Worm (Caenorhabditis elegans): ENCODE data around the gene clec-117.

The clec-117 gene

ce11 chrII:340224-340623, 43.4 kb upstream of the clec-117 start, which contains the start of gene clc-31:
clc-31 (plus strand) TSS chrII:340524.
- no peak for TF ChIP-seq ekl-4 (GFP tag; IDR thresholded peaks at IDR 0.05)
- no peak for TF ChIP-seq ets-4 (GFP tag; optimal IDR thresholded peaks at IDR 0.05)
- TF ChIP-seq F55B11.4 (tag; optimal IDR thresholded peaks at IDR 0.05; ENCODE audit: borderline replicate concordance, insufficient read depth) = no peak
- TF ChIP-seq attf-5 (GFP tag; optimal IDR thresholded peaks at IDR 0.05) = no peak
- TF ChIP-seq F57C9.4 (tag; optimal IDR thresholded peaks at IDR 0.05) = no peak
- no peak for TF ChIP-seq efl-1 (GFP tag; optimal IDR thresholded peaks at IDR 0.05)
- no peak for TF ChIP-seq ztf-3 (GFP tag; optimal IDR thresholded peaks at IDR 0.05)
- TF ChIP-seq lin-26 (GFP tag; IDR thresholded peaks at IDR 0.05) = no peak
- no peak for TF ChIP-seq ZK185.1 (tag; optimal IDR thresholded peaks at IDR 0.05; ENCODE audit: poor library complexity, severe bottlenecking)
- TF ChIP-seq F39B2.1 (GFP tag; IDR thresholded peaks at IDR 0.05) = no peak
- TF ChIP-seq Y95B8A.8 (GFP tag; IDR thresholded peaks at IDR 0.05) = no peak
- TF ChIP-seq tbx-9 (tag; optimal IDR thresholded peaks at IDR 0.05; ENCODE audit: borderline replicate concordance) = no peak
- TF ChIP-seq dox-1 (GFP tag; IDR thresholded peaks at IDR 0.05) = no peak
- TF ChIP-seq ztf-6 (GFP tag; IDR thresholded peaks at IDR 0.05) = no peak
- TF ChIP-seq zim-3 (tag; optimal IDR thresholded peaks at IDR 0.05) = no peak
- no peak for TF ChIP-seq madf-8 (GFP tag; conservative IDR thresholded peaks at IDR 0.05)

ce11 chrII:337233-337832, 40.5 kb upstream of the clec-117 start, which contains the start of gene cpn-2:
cpn-2 (plus strand) TSS chrII:337782.
- TF ChIP-seq fkh-3 (tag; optimal IDR thresholded peaks at IDR 0.05) = no peak
- TF ChIP-seq ztf-6 (GFP tag; IDR thresholded peaks at IDR 0.05) = no peak
- TF ChIP-seq ceh-79 (tag; optimal IDR thresholded peaks at IDR 0.05) = no peak
- TF ChIP-seq cebp-1 (GFP tag; IDR thresholded peaks at IDR 0.05) = no peak
- no peak for TF ChIP-seq cebp-1 (tag; optimal IDR thresholded peaks at IDR 0.05)
- TF ChIP-seq chd-7 (tag; optimal IDR thresholded peaks at IDR 0.05) = no peak
- TF ChIP-seq athp-1 (tag; optimal IDR thresholded peaks at IDR 0.05) = no peak
- TF ChIP-seq tbp1 (GFP tag; optimal IDR thresholded peaks at IDR 0.05) = no peak
- TF ChIP-seq K11D2.4 (GFP tag; IDR thresholded peaks at IDR 0.05) = no peak

- TF ChIP-seq aptf-2 (GFP tag; conservative IDR thresholded peaks at IDR 0.05) (no peak), K11D2.4 (GFP tag; IDR thresholded peaks at IDR 0.05) (no peak), lsy-27 (tag; optimal IDR thresholded peaks at IDR 0.05; ENCODE audit: borderline replicate concordance, insufficient read depth) (no peak), athp-1 (tag; optimal IDR thresholded peaks at IDR 0.05) (no peak), efl-1 (GFP tag; optimal IDR thresholded peaks at IDR 0.05) (no peak), ceh-100 (GFP tag; IDR thresholded peaks at IDR 0.05) (no peak), zfh-2 (GFP tag; conservative IDR thresholded peaks at IDR 0.05) (no peak), unc-130 (GFP tag; optimal IDR thresholded peaks at IDR 0.05) (no peak), cebp-2 (GFP tag; IDR thresholded peaks at IDR 0.05) (no peak), F37B4.10 (GFP tag; IDR thresholded peaks at IDR 0.05) (no peak), F52B5.7 (tag; optimal IDR thresholded peaks at IDR 0.05) (no peak), nhr-120 (GFP tag; IDR thresholded peaks at IDR 0.05) (no peak)
Measured at ce11 chrII:334828-335227, 38.0 kb upstream of the clec-117 start.

ce11 chrII:333853-334449, 37.1 kb upstream of the clec-117 start:
- TF ChIP-seq T07F8.4 (tag; optimal IDR thresholded peaks at IDR 0.05) (no peak), mel-28 (tag; optimal IDR thresholded peaks at IDR 0.05; ENCODE audit: borderline replicate concordance) (no peak), him-1 (tag; optimal IDR thresholded peaks at IDR 0.05) (no peak), ceh-100 (GFP tag; IDR thresholded peaks at IDR 0.05) (no peak)

All from whole organism, young adult.